Fruit fly (Drosophila melanogaster): Measurements from ENCODE around the gene CG10041.

dm6 chr3R:12381130-12381700 is 29.3 kb upstream of the CG10041 start:
- TF ChIP-seq psq (optimal IDR thresholded peaks at IDR 0.05) (no peak), EcR (GFP tag; optimal IDR thresholded peaks at IDR 0.05) (peak in 1 of 2 experiments; percentile 95), pan (optimal IDR thresholded peaks at IDR 0.05) (no peak), Dll (optimal IDR thresholded peaks at IDR 0.05) (no peak)

Data from whole organism.